Worm (Caenorhabditis elegans) whole organism, L3 larva: Measurements from ENCODE around the gene M03F8.6.

Source experiments
- R02D3.7 ChIP-seq: fragments of 150-350 bp; optimal IDR thresholded peaks from 2 replicates; lab custom pipeline; 2014; ENCODE audit warnings: missing biosample characterization, missing genetic modification characterization
- ZK546.5 ChIP-seq: sonication (generic microtip); optimal IDR thresholded peaks from 2 replicates; lab custom pipeline; 2017; ENCODE audit warnings: missing biosample characterization, missing genetic modification characterization
- aly-2 ChIP-seq: fragments of 150-350 bp; optimal IDR thresholded peaks from 2 replicates; lab custom pipeline; 2014; ENCODE audit warnings: missing biosample characterization, missing genetic modification characterization
- ama-1 ChIP-seq: fragments of 150-350 bp; optimal IDR thresholded peaks from 2 replicates; lab custom pipeline; 2018
- ceh-16 ChIP-seq: sonication (generic microtip); optimal IDR thresholded peaks from 2 replicates; lab custom pipeline; 2017; ENCODE audit warnings: missing biosample characterization, missing genetic modification characterization
- ceh-28 ChIP-seq: fragments of 150-350 bp; optimal IDR thresholded peaks from 2 replicates; lab custom pipeline; 2014; ENCODE audit warnings: missing biosample characterization, missing genetic modification reagents, missing genetic modification characterization
- ceh-82 ChIP-seq: fragments of 150-350 bp; optimal IDR thresholded peaks from 2 replicates; lab custom pipeline; 2014; ENCODE audit warnings: missing biosample characterization, missing genetic modification characterization
- ceh-9 ChIP-seq: sonication (generic microtip); optimal IDR thresholded peaks from 2 replicates; lab custom pipeline; 2018; ENCODE audit warnings: missing biosample characterization, missing genetic modification characterization
- daf-12 ChIP-seq: fragments of 150-350 bp; optimal IDR thresholded peaks from 2 replicates; lab custom pipeline; 2014; ENCODE audit warnings: missing biosample characterization, missing genetic modification reagents, missing genetic modification characterization
- egl-27 ChIP-seq: sonication (generic microtip); optimal IDR thresholded peaks from 4 replicates; lab custom pipeline; 2017; ENCODE audit warnings: missing biosample characterization, missing genetic modification reagents, missing genetic modification characterization
- egl-5 ChIP-seq: fragments of 150-350 bp; optimal IDR thresholded peaks from 2 replicates; lab custom pipeline; 2017; ENCODE audit warnings: missing biosample characterization, missing genetic modification reagents, missing genetic modification characterization, inconsistent platforms
- elt-1 ChIP-seq: fragments of 150-350 bp; optimal IDR thresholded peaks from 2 replicates; lab custom pipeline; 2014; ENCODE audit warnings: missing biosample characterization, missing genetic modification characterization
- elt-2 ChIP-seq: sonication (generic microtip); optimal IDR thresholded peaks from 2 replicates; lab custom pipeline; 2016; ENCODE audit warnings: missing genetic modification reagents, mild to moderate bottlenecking, missing genetic modification characterization, missing compliant biosample characterization
- elt-3 ChIP-seq, 3 experiments: fragments of 150-350 bp in 1 of 3; sonication (generic microtip) in 2 of 3; optimal IDR thresholded peaks; 2 replicates in 2 of 3; 4 replicates in 1 of 3; lab custom pipeline; 2014 to 2017; ENCODE audit warnings: missing biosample characterization in 3 of 3, missing genetic modification characterization in 3 of 3
- eor-1 ChIP-seq, 2 experiments: fragments of 150-350 bp; optimal IDR thresholded peaks; 2 replicates each; lab custom pipeline; 2014 to 2018; ENCODE audit warnings: missing biosample characterization in 2 of 2, missing genetic modification characterization in 2 of 2
- fkh-10 ChIP-seq: sonication (generic microtip); optimal IDR thresholded peaks from 2 replicates; lab custom pipeline; 2017; ENCODE audit warnings: missing biosample characterization, missing genetic modification reagents, missing genetic modification characterization
- fkh-2 ChIP-seq: fragments of 150-350 bp; optimal IDR thresholded peaks from 2 replicates; lab custom pipeline; 2014; ENCODE audit warnings: missing biosample characterization, missing genetic modification reagents, missing genetic modification characterization
- hmg-11 ChIP-seq: sonication (generic microtip); optimal IDR thresholded peaks from 2 replicates; lab custom pipeline; 2016; ENCODE audit warnings: missing genetic modification characterization, missing compliant biosample characterization
- jun-1 ChIP-seq: fragments of 150-350 bp; optimal IDR thresholded peaks from 2 replicates; lab custom pipeline; 2014; ENCODE audit warnings: missing biosample characterization, missing genetic modification reagents, missing genetic modification characterization
- lin-15B ChIP-seq: fragments of 150-350 bp; optimal IDR thresholded peaks from 2 replicates; lab custom pipeline; 2014; ENCODE audit warnings: missing biosample characterization, missing genetic modification characterization
- lin-39 ChIP-seq: fragments of 150-350 bp; optimal IDR thresholded peaks from 2 replicates; lab custom pipeline; 2018; ENCODE audit warnings: missing biosample characterization, missing genetic modification reagents, missing genetic modification characterization
- lsy-12 ChIP-seq: sonication (generic microtip); optimal IDR thresholded peaks from 2 replicates; lab custom pipeline; 2016; ENCODE audit warnings: mild to moderate bottlenecking, missing genetic modification characterization, missing compliant biosample characterization
- mdl-1 ChIP-seq: fragments of 150-350 bp; optimal IDR thresholded peaks from 2 replicates; lab custom pipeline; 2014; ENCODE audit warnings: missing biosample characterization, missing genetic modification characterization
- mml-1 ChIP-seq: fragments of 150-350 bp; sonication (generic microtip); optimal IDR thresholded peaks from 3 replicates; lab custom pipeline; 2014; ENCODE audit warnings: missing biosample characterization, missing genetic modification characterization
- nfya-1 ChIP-seq: sonication (generic microtip); optimal IDR thresholded peaks from 2 replicates; lab custom pipeline; 2017; ENCODE audit warnings: missing genetic modification characterization, mild to moderate bottlenecking, missing compliant biosample characterization, antibody characterized with exemption, moderate library complexity; ENCODE audit not compliant: insufficient read depth
- nhr-11 ChIP-seq: fragments of 150-350 bp; optimal IDR thresholded peaks from 2 replicates; lab custom pipeline; 2014; ENCODE audit warnings: missing biosample characterization, missing genetic modification characterization
- nhr-23 ChIP-seq: fragments of 150-350 bp; optimal IDR thresholded peaks from 2 replicates; lab custom pipeline; 2014; ENCODE audit warnings: missing biosample characterization, missing genetic modification reagents, missing genetic modification characterization
- nhr-25 ChIP-seq: sonication (generic microtip); optimal IDR thresholded peaks from 2 replicates; lab custom pipeline; 2017; ENCODE audit warnings: missing biosample characterization, missing genetic modification characterization
- nhr-43 ChIP-seq: sonication (generic microtip); optimal IDR thresholded peaks from 2 replicates; lab custom pipeline; 2016; ENCODE audit warnings: mild to moderate bottlenecking, missing genetic modification characterization, missing compliant biosample characterization; ENCODE audit not compliant: poor library complexity, severe bottlenecking
- nhr-67 ChIP-seq: fragments of 150-350 bp; optimal IDR thresholded peaks from 2 replicates; lab custom pipeline; 2014; ENCODE audit warnings: missing biosample characterization, missing genetic modification characterization
- nhr-76 ChIP-seq: fragments of 150-350 bp; sonication (generic microtip); optimal IDR thresholded peaks from 5 replicates; lab custom pipeline; 2014; ENCODE audit warnings: missing biosample characterization, missing genetic modification characterization
- nhr-77 ChIP-seq: fragments of 150-350 bp; optimal IDR thresholded peaks from 2 replicates; lab custom pipeline; 2014; ENCODE audit warnings: missing biosample characterization, missing genetic modification characterization
- pha-4 ChIP-seq: fragments of 150-350 bp; optimal IDR thresholded peaks from 2 replicates; lab custom pipeline; 2014; ENCODE audit warnings: missing biosample characterization, missing genetic modification reagents, missing genetic modification characterization
- pqm-1 ChIP-seq: fragments of 150-350 bp; optimal IDR thresholded peaks from 2 replicates; lab custom pipeline; 2017; ENCODE audit warnings: missing biosample characterization, missing genetic modification characterization, inconsistent platforms
- sea-2 ChIP-seq: fragments of 150-350 bp; sonication (generic microtip); optimal IDR thresholded peaks from 4 replicates; lab custom pipeline; 2014; ENCODE audit warnings: missing biosample characterization, missing genetic modification reagents, missing genetic modification characterization
- skn-1 ChIP-seq: fragments of 150-350 bp; optimal IDR thresholded peaks from 2 replicates; lab custom pipeline; 2014; ENCODE audit warnings: missing biosample characterization, missing genetic modification characterization
- snpc-4 ChIP-seq: fragments of 150-350 bp; optimal IDR thresholded peaks from 2 replicates; lab custom pipeline; 2014; ENCODE audit warnings: missing biosample characterization, missing genetic modification characterization
- tbx-2 ChIP-seq: sonication (generic microtip); optimal IDR thresholded peaks from 2 replicates; lab custom pipeline; 2016; ENCODE audit warnings: mild to moderate bottlenecking, missing genetic modification characterization, missing compliant biosample characterization
- unc-39 ChIP-seq: sonication (generic microtip); optimal IDR thresholded peaks from 4 replicates; lab custom pipeline; 2017; ENCODE audit warnings: missing biosample characterization, missing genetic modification characterization
- unc-62 ChIP-seq: fragments of 150-350 bp; sonication (generic microtip); optimal IDR thresholded peaks from 4 replicates; lab custom pipeline; 2014; ENCODE audit warnings: missing biosample characterization, missing genetic modification reagents, missing genetic modification characterization
- zag-1 ChIP-seq: fragments of 150-350 bp; optimal IDR thresholded peaks from 2 replicates; lab custom pipeline; 2014; ENCODE audit warnings: missing biosample characterization, missing genetic modification characterization
- ztf-4 ChIP-seq: fragments of 150-350 bp; optimal IDR thresholded peaks from 2 replicates; lab custom pipeline; 2014; ENCODE audit warnings: missing biosample characterization, missing genetic modification characterization

M03F8.6 gene

DNA sequence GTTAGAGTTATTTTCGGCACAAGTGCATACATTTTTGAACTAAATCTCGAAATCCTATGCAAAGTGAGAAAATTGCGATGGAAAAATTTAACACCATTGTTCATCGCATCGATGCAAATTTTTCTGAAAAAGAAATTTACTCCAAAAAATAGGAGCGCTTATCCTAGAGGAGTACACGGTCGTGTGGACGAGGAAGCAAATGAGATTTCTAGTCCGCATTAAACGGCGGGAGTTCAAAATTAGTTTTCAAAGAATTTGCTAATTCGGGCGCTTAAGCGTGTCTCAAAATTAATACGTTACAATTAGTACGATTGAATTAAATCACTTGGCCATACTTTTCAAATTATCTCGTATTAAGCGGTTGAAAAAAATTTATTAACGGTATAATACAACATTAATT lies 36.9 kb downstream of the M03F8.6 start, which contains the start of gene lrpr-1:
Gene lrpr-1, minus strand, starts transcription at position 185 of the 400 bp plus-strand sequence.
- peak; percentile 71 for TF ChIP-seq nfya-1 (tag; lab: Kevin White, UChicago)
- TF ChIP-seq nhr-67 (tag; lab: Kevin White, UChicago): no peak
- peak; percentile 50 for TF ChIP-seq pqm-1 (tag; lab: Kevin White, UChicago)
- peak; percentile 52 for TF ChIP-seq ceh-28
- no peak for TF ChIP-seq snpc-4 (tag; lab: Kevin White, UChicago)
- no peak for TF ChIP-seq nhr-77
- no peak for TF ChIP-seq ztf-4 (tag; lab: Kevin White, UChicago)
- peak; percentile 59 for TF ChIP-seq skn-1 (tag; lab: Kevin White, UChicago)
- no peak for TF ChIP-seq tbx-2 (tag; lab: Kevin White, UChicago)
- TF ChIP-seq daf-12 (tag; lab: Kevin White, UChicago): no peak
- no peak for TF ChIP-seq fkh-10 (GFP tag; lab: Kevin White, UChicago)
- TF ChIP-seq sea-2 (GFP tag; lab: Kevin White, UChicago): no peak
- TF ChIP-seq egl-5 (tag; lab: Kevin White, UChicago): peak; percentile 37
- peak; percentile 95 for TF ChIP-seq nhr-43 (tag; lab: Kevin White, UChicago)
- TF ChIP-seq jun-1 (tag; lab: Kevin White, UChicago): peak; percentile 42
- TF ChIP-seq R02D3.7: peak; percentile 71
- peak; percentile 56 for TF ChIP-seq hmg-11
- TF ChIP-seq nhr-76 (tag; lab: Kevin White, UChicago): peak; percentile 47
- TF ChIP-seq lin-15B (tag; lab: Kevin White, UChicago): peak; percentile 76
- peak; percentile 80 for TF ChIP-seq lsy-12 (tag; lab: Kevin White, UChicago)
- no peak for TF ChIP-seq mdl-1
- peak; percentile 34 for TF ChIP-seq lin-39
- TF ChIP-seq nhr-25 (tag; lab: Kevin White, UChicago): peak; percentile 30
- peak; percentile 48 for TF ChIP-seq ceh-82
- TF ChIP-seq nhr-23: peak; percentile 82
- peak; percentile 56 for TF ChIP-seq fkh-2 (tag; lab: Kevin White, UChicago)
- TF ChIP-seq, all 47 proteins: peak for 17

DNA sequence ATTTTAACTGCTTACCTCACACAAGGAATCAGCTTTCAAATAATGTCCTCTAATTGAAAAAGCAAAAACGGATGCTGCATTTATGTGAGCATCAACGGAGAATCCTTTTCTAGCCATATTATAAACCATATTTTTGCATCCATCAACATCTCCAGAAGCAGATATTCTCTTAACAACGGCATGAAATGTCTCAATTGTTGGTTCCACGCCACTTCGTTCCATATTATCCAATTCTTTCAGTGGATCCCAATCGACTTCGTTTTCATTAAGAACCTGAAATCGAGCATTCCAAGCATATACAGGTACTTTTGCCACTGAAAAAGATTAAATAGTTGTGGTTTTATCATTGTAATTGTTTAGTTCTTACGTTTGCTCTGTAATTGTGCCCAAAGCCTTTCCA lies 37.8 kb downstream of the M03F8.6 start:
- TF ChIP-seq elt-3 (tag; optimal IDR thresholded peaks at IDR 0.05; lab: Kevin White, UChicago): no peak
- TF ChIP-seq skn-1 (tag; lab: Kevin White, UChicago): no peak
- TF ChIP-seq mml-1 (tag; lab: Kevin White, UChicago): no peak
- no peak for TF ChIP-seq mdl-1
- no peak for TF ChIP-seq ceh-9
- no peak for TF ChIP-seq pqm-1 (tag; lab: Kevin White, UChicago)
- TF ChIP-seq egl-27 (tag; lab: Kevin White, UChicago): no peak
- no peak for TF ChIP-seq tbx-2 (tag; lab: Kevin White, UChicago)
- TF ChIP-seq aly-2 (tag; lab: Kevin White, UChicago): no peak
- TF ChIP-seq nhr-11 (tag; lab: Kevin White, UChicago): no peak

DNA sequence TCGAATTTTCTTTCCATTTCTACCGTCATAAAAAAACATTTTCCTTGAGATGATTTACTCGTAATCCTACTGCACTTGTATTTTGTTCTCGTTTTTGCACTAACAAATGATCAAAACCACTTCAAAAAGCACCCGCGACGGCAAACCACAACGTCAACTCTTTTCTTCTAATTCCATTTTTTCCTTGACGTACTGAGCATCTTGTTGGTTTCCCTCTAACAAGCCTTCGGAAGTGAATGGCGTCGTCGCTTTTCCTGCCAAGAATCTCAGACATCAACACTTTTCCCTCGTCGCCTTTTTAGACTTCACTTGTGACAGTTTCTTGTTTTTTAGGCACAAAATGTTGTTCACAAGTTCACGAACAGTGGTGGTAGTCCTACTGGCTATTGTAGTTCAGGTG lies 42.2 kb downstream of the M03F8.6 start, which contains the start of gene C04E6.13:
Gene C04E6.13, plus strand, starts transcription at position 301 of the 400 bp plus-strand sequence.
- TF ChIP-seq daf-12 (tag; lab: Kevin White, UChicago) (no peak), lin-39 (no peak), mml-1 (tag; lab: Kevin White, UChicago) (no peak), mdl-1 (no peak), elt-3 (tag; optimal IDR thresholded peaks at IDR 0.05; lab: Kevin White, UChicago) (no peak), nhr-43 (tag; lab: Kevin White, UChicago) (no peak), egl-27 (tag; lab: Kevin White, UChicago) (no peak), nhr-25 (tag; lab: Kevin White, UChicago) (no peak), pqm-1 (tag; lab: Kevin White, UChicago) (no peak), unc-62 (GFP tag; lab: Kevin White, UChicago) (no peak), unc-39 (no peak), hmg-11 (no peak), eor-1 (tag; optimal IDR thresholded peaks at IDR 0.05; lab: Kevin White, UChicago) (no peak), elt-1 (no peak), ceh-82 (no peak)

DNA sequence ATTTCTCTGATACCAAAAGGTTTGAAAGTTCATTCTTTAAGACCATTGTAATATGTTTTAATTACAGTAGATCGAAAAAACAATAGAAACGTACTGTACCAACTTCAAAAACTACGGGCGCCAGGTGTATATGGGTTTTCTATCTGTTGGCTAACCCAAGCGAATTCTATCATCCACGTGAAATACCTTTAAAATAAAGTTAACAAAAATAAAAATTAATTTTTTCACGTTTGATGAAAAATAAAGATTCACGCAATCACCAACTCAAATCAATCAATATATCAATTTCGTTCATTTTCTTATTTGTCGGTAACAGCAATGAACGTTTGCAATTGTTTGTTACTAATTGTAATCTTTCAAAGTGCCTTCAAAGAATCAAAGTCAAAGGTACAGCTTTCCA lies 47.6 kb downstream of the M03F8.6 start, which contains the start of gene C04E6.4:
Gene C04E6.4, plus strand, starts transcription at position 301 of the 400 bp plus-strand sequence.
- no peak for TF ChIP-seq ceh-28
- TF ChIP-seq lsy-12 (tag; lab: Kevin White, UChicago): no peak
- TF ChIP-seq jun-1 (tag; lab: Kevin White, UChicago): no peak
- no peak for TF ChIP-seq ama-1
- TF ChIP-seq zag-1 (tag; lab: Kevin White, UChicago): no peak
- TF ChIP-seq elt-2 (tag; lab: Kevin White, UChicago): no peak
- no peak for TF ChIP-seq pha-4
- no peak for TF ChIP-seq ceh-9
- no peak for TF ChIP-seq ceh-16 (tag; lab: Kevin White, UChicago)
- TF ChIP-seq ZK546.5: no peak
- no peak for TF ChIP-seq lin-39
- TF ChIP-seq mml-1 (tag; lab: Kevin White, UChicago): no peak
- no peak for TF ChIP-seq aly-2 (tag; lab: Kevin White, UChicago)
- TF ChIP-seq, all 47 proteins: peak for 0
